Fruit fly (Drosophila melanogaster) whole organism, embryonic: ENCODE results near the gene CG13086.

ENCODE experiments used
- Awh ChIP-seq: fragments of 200-800 bp; sonication (Bioruptor generic); IDR thresholded peaks from 2 replicates; pipeline ENCODE4, ENCODE4 v1.3.6; 2022; ENCODE audit warnings: missing biosample characterization, missing genetic modification characterization
- CG10543 ChIP-seq: fragments of 200-800 bp; sonication (Bioruptor generic); optimal IDR thresholded peaks from 3 replicates; lab custom pipeline; 2017; ENCODE audit warnings: missing biosample characterization, mild to moderate bottlenecking, missing genetic modification characterization, moderate library complexity
- CG12236 ChIP-seq: fragments of 200-800 bp; sonication (Bioruptor generic); optimal IDR thresholded peaks from 2 replicates; lab custom pipeline; 2016; ENCODE audit warnings: missing biosample characterization, missing genetic modification characterization
- CG12942 ChIP-seq: fragments of 200-800 bp; sonication (Bioruptor generic); optimal IDR thresholded peaks from 3 replicates; lab custom pipeline; 2016; ENCODE audit warnings: missing biosample characterization, missing genetic modification characterization
- CG15011 ChIP-seq: fragments of 200-800 bp; sonication (Bioruptor generic); optimal IDR thresholded peaks from 3 replicates; lab custom pipeline; 2018; ENCODE audit warnings: missing biosample characterization, mild to moderate bottlenecking, missing genetic modification characterization
- CG15514 ChIP-seq: fragments of 200-800 bp; sonication (Bioruptor generic); optimal IDR thresholded peaks from 3 replicates; lab custom pipeline; 2017; ENCODE audit warnings: missing biosample characterization, missing genetic modification characterization, mild to moderate bottlenecking, moderate library complexity, missing genetic modification reagents
- CG17568 ChIP-seq: fragments of 200-800 bp; sonication (Bioruptor generic); optimal IDR thresholded peaks from 2 replicates; lab custom pipeline; 2018; ENCODE audit warnings: missing biosample characterization, mild to moderate bottlenecking, missing genetic modification characterization, moderate library complexity
- CG18262 ChIP-seq: fragments of 200-800 bp; optimal IDR thresholded peaks from 3 replicates; lab custom pipeline; 2019; ENCODE audit warnings: missing biosample characterization, mild to moderate bottlenecking, missing genetic modification characterization, moderate library complexity
- CG1832 ChIP-seq: fragments of 200-800 bp; sonication (Bioruptor generic); optimal IDR thresholded peaks from 2 replicates; lab custom pipeline; 2017; ENCODE audit warnings: missing biosample characterization, mild to moderate bottlenecking, missing genetic modification characterization, inconsistent platforms
- CG31441 ChIP-seq: fragments of 200-800 bp; sonication (Bioruptor generic); IDR thresholded peaks from 2 replicates; pipeline ENCODE4 v1.3.6; 2022; ENCODE audit warnings: missing biosample characterization, missing genetic modification characterization
- CG33557 ChIP-seq: fragments of 200-800 bp; sonication (Bioruptor generic); optimal IDR thresholded peaks from 2 replicates; lab custom pipeline; 2019; ENCODE audit warnings: missing biosample characterization, mild to moderate bottlenecking, missing genetic modification characterization, moderate library complexity
- CG4328 ChIP-seq: fragments of 200-800 bp; sonication (Bioruptor generic); optimal IDR thresholded peaks from 3 replicates; lab custom pipeline; 2017; ENCODE audit warnings: missing biosample characterization, missing genetic modification reagents, missing genetic modification characterization
- CG6254 ChIP-seq: fragments of 200-800 bp; sonication (Bioruptor generic); optimal IDR thresholded peaks from 3 replicates; lab custom pipeline; 2017; ENCODE audit warnings: mild to moderate bottlenecking, missing biosample characterization, missing genetic modification reagents, missing genetic modification characterization
- CG7372 ChIP-seq: fragments of 200-800 bp; sonication (Bioruptor generic); IDR thresholded peaks from 2 replicates; pipeline ENCODE4 v1.3.6; 2022; ENCODE audit warnings: missing biosample characterization, missing genetic modification characterization
- CG7556 ChIP-seq: fragments of 200-800 bp; sonication (Bioruptor generic); optimal IDR thresholded peaks from 2 replicates; lab custom pipeline; 2017; ENCODE audit warnings: missing biosample characterization, mild to moderate bottlenecking, missing genetic modification characterization
- CG7786 ChIP-seq: fragments of 200-800 bp; sonication (Bioruptor generic); optimal IDR thresholded peaks from 2 replicates; lab custom pipeline; 2016; ENCODE audit warnings: missing biosample characterization, missing genetic modification characterization
- CG8359 ChIP-seq: fragments of 200-800 bp; sonication (Bioruptor generic); optimal IDR thresholded peaks from 2 replicates; lab custom pipeline; 2017; ENCODE audit warnings: missing biosample characterization, mild to moderate bottlenecking, missing genetic modification characterization, borderline replicate concordance
- CG8924 ChIP-seq: fragments of 200-800 bp; optimal IDR thresholded peaks from 3 replicates; lab custom pipeline; 2019; ENCODE audit warnings: missing biosample characterization, mild to moderate bottlenecking, missing genetic modification characterization, moderate library complexity
- CHES-1-like ChIP-seq: fragments of 200-800 bp; sonication (Bioruptor generic); optimal IDR thresholded peaks from 2 replicates; lab custom pipeline; 2016; ENCODE audit warnings: missing biosample characterization, missing genetic modification characterization
- Deaf1 ChIP-seq: fragments of 200-800 bp; optimal IDR thresholded peaks from 3 replicates; lab custom pipeline; 2019; ENCODE audit warnings: missing biosample characterization, mild to moderate bottlenecking, missing genetic modification characterization, moderate library complexity
- Dfd ChIP-seq, 2 experiments: fragments of >200 bp; optimal IDR thresholded peaks; 2 replicates each; lab custom pipeline; 2017; ENCODE audit warnings: missing biosample characterization in 2 of 2, missing genetic modification characterization in 2 of 2
- Doc2 ChIP-seq: fragments of 200-800 bp; sonication (Bioruptor generic); IDR thresholded peaks from 2 replicates; pipeline ENCODE4 v1.3.6; 2022; ENCODE audit warnings: missing biosample characterization, missing genetic modification characterization
- ERR ChIP-seq: fragments of 200-800 bp; sonication (Bioruptor generic); optimal IDR thresholded peaks from 2 replicates; lab custom pipeline; 2016; ENCODE audit warnings: missing biosample characterization, missing genetic modification characterization
- H15 ChIP-seq: fragments of 200-800 bp; sonication (Bioruptor generic); IDR thresholded peaks from 3 replicates; pipeline ENCODE4 v1.3.6; 2022; ENCODE audit warnings: missing biosample characterization, missing genetic modification characterization
- HLH54F ChIP-seq: fragments of 200-800 bp; sonication (Bioruptor generic); optimal IDR thresholded peaks from 3 replicates; lab custom pipeline; 2016; ENCODE audit warnings: missing biosample characterization, missing genetic modification characterization
- HLHmδ ChIP-seq: fragments of 200-800 bp; sonication (Bioruptor generic); optimal IDR thresholded peaks from 2 replicates; lab custom pipeline; 2018; ENCODE audit warnings: missing biosample characterization, mild to moderate bottlenecking, missing genetic modification characterization, moderate library complexity
- MBD-R2 ChIP-seq: fragments of 200-800 bp; sonication (Bioruptor generic); IDR thresholded peaks from 2 replicates; pipeline ENCODE4 v1.3.6; 2022; ENCODE audit warnings: missing biosample characterization, missing genetic modification characterization
- MESR4 ChIP-seq: fragments of 200-800 bp; sonication (Bioruptor generic); optimal IDR thresholded peaks from 2 replicates; lab custom pipeline; 2018; ENCODE audit warnings: missing biosample characterization, mild to moderate bottlenecking, missing genetic modification characterization, moderate library complexity
- Med ChIP-seq: fragments of 200-800 bp; sonication (Bioruptor generic); peaks from one replicate; lab custom pipeline; 2016; ENCODE audit warnings: missing biosample characterization, missing genetic modification characterization, mild to moderate bottlenecking, inconsistent platforms, moderate library complexity
- Neu2 ChIP-seq: fragments of 200-800 bp; sonication (Bioruptor generic); optimal IDR thresholded peaks from 3 replicates; lab custom pipeline; 2016; ENCODE audit warnings: missing biosample characterization, missing genetic modification characterization, borderline replicate concordance
- NfI ChIP-seq: fragments of 200-800 bp; sonication (Bioruptor generic); optimal IDR thresholded peaks from 3 replicates; lab custom pipeline; 2018; ENCODE audit warnings: missing biosample characterization, mild to moderate bottlenecking, missing genetic modification characterization, moderate library complexity
- Optix ChIP-seq: fragments of 200-800 bp; sonication (Bioruptor generic); IDR thresholded peaks from 3 replicates; pipeline ENCODE4 v1.3.6; 2022; ENCODE audit warnings: missing biosample characterization, missing genetic modification characterization
- PHDP ChIP-seq: fragments of 200-800 bp; sonication (Bioruptor generic); optimal IDR thresholded peaks from 3 replicates; lab custom pipeline; 2018; ENCODE audit warnings: missing biosample characterization, mild to moderate bottlenecking, missing genetic modification characterization, moderate library complexity
- Six4 ChIP-seq: fragments of 200-800 bp; sonication (Bioruptor generic); optimal IDR thresholded peaks from 2 replicates; lab custom pipeline; 2016; ENCODE audit warnings: missing biosample characterization, missing genetic modification characterization
- br ChIP-seq: fragments of >200 bp; optimal IDR thresholded peaks from 2 replicates; lab custom pipeline; 2017
- cwo ChIP-seq: fragments of 200-800 bp; sonication (Bioruptor generic); optimal IDR thresholded peaks from 3 replicates; lab custom pipeline; 2017; ENCODE audit warnings: missing biosample characterization, missing genetic modification characterization, mild to moderate bottlenecking, moderate library complexity, missing genetic modification reagents
- da ChIP-seq: fragments of 200-800 bp; sonication (Bioruptor generic); optimal IDR thresholded peaks from 2 replicates; lab custom pipeline; 2016; ENCODE audit warnings: missing biosample characterization, missing genetic modification characterization
- danr ChIP-seq: fragments of 200-800 bp; sonication (Bioruptor generic); IDR thresholded peaks from 2 replicates; pipeline ENCODE4 v1.3.6; 2022; ENCODE audit warnings: missing biosample characterization, missing genetic modification characterization
- ftz-f1 ChIP-seq: fragments of 200-800 bp; sonication (Bioruptor generic); optimal IDR thresholded peaks from 2 replicates; lab custom pipeline; 2016; ENCODE audit warnings: missing biosample characterization, missing genetic modification characterization
- gce ChIP-seq: fragments of 200-800 bp; sonication (Bioruptor generic); IDR thresholded peaks from 3 replicates; pipeline ENCODE4 v1.3.6; 2022; ENCODE audit warnings: missing biosample characterization, missing genetic modification characterization
- grau ChIP-seq: fragments of 200-800 bp; optimal IDR thresholded peaks from 3 replicates; lab custom pipeline; 2019; ENCODE audit warnings: missing biosample characterization, mild to moderate bottlenecking, missing genetic modification characterization, moderate library complexity
- her ChIP-seq: fragments of 200-800 bp; sonication (Bioruptor generic); optimal IDR thresholded peaks from 2 replicates; lab custom pipeline; 2016; ENCODE audit warnings: missing biosample characterization, missing genetic modification characterization
- nau ChIP-seq: fragments of 200-800 bp; sonication (Bioruptor generic); optimal IDR thresholded peaks from 3 replicates; lab custom pipeline; 2017; ENCODE audit warnings: missing biosample characterization, mild to moderate bottlenecking, missing genetic modification characterization, missing genetic modification reagents
- psq ChIP-seq: fragments of 200-800 bp; sonication (Bioruptor generic); optimal IDR thresholded peaks from 2 replicates; lab custom pipeline; 2017; ENCODE audit warnings: missing biosample characterization, missing genetic modification characterization
- scrt ChIP-seq: fragments of 200-800 bp; sonication (Bioruptor generic); optimal IDR thresholded peaks from 2 replicates; lab custom pipeline; 2018; ENCODE audit warnings: missing biosample characterization, mild to moderate bottlenecking, missing genetic modification characterization, moderate library complexity
- vnd ChIP-seq: fragments of 200-800 bp; sonication (Bioruptor generic); IDR thresholded peaks from 3 replicates; pipeline ENCODE4 v1.3.6; 2022; ENCODE audit warnings: missing biosample characterization, missing genetic modification characterization; ENCODE audit not compliant: partially characterized antibody
- yki ChIP-seq: fragments of >200 bp; optimal IDR thresholded peaks from 3 replicates; lab custom pipeline; 2018
- zen ChIP-seq: fragments of 200-800 bp; sonication (Bioruptor generic); optimal IDR thresholded peaks from 3 replicates; lab custom pipeline; 2018; ENCODE audit warnings: missing biosample characterization, mild to moderate bottlenecking, missing genetic modification characterization, moderate library complexity
- zf30C ChIP-seq: fragments of 200-800 bp; sonication (Bioruptor generic); optimal IDR thresholded peaks from 3 replicates; lab custom pipeline; 2018; ENCODE audit warnings: missing biosample characterization, mild to moderate bottlenecking, missing genetic modification characterization

Gene CG13086

dm6 chr2L:19398317-19399234 is 34.4 kb downstream of the CG13086 start, which contains the start of gene CG17544 (continued):
- TF ChIP-seq CG31441 (GFP tag; lab: Robert Waterston, UW) = peak; percentile 75
- TF ChIP-seq vnd (GFP tag; lab: Robert Waterston, UW) = no peak
- TF ChIP-seq Med = peak; percentile 82
- TF ChIP-seq CG10543 = peak; percentile 92
- peak; percentile 4 for TF ChIP-seq HLHmδ
- peak; percentile 40 for TF ChIP-seq ERR (GFP tag; lab: Kevin White, UChicago)
- TF ChIP-seq CG12942 (GFP tag; lab: Kevin White, UChicago) = peak; percentile 46
- TF ChIP-seq nau (GFP tag; lab: Kevin White, UChicago) = peak; percentile 70
- TF ChIP-seq ftz-f1 = peak; percentile 95
- peak; percentile 53 for TF ChIP-seq CG6254
- no peak for TF ChIP-seq psq (GFP tag; lab: Kevin White, UChicago)
- TF ChIP-seq Dfd (GFP tag; optimal IDR thresholded peaks at IDR 0.05; lab: Kevin White, UChicago) = no peak
- TF ChIP-seq Neu2 (GFP tag; lab: Kevin White, UChicago) = no peak
- no peak for TF ChIP-seq Doc2 (GFP tag; lab: Robert Waterston, UW)
- TF ChIP-seq CHES-1-like (GFP tag; lab: Kevin White, UChicago) = peak; percentile 30
- no peak for TF ChIP-seq CG15011
- TF ChIP-seq MBD-R2 (GFP tag; lab: Robert Waterston, UW) = no peak; the same call in 1 of the 2 replicates
- peak; percentile 87 for TF ChIP-seq cwo (GFP tag; lab: Kevin White, UChicago)
- peak; percentile 31 for TF ChIP-seq CG7786
- TF ChIP-seq her (GFP tag; lab: Kevin White, UChicago) = no peak
- peak; percentile 76 for TF ChIP-seq PHDP (tag; lab: Kevin White, UChicago)
- peak; percentile 45; the same call in 1 of the 3 replicates for TF ChIP-seq Optix (GFP tag; lab: Robert Waterston, UW)
- TF ChIP-seq CG4328 (GFP tag; lab: Kevin White, UChicago) = peak; percentile 77
- TF ChIP-seq gce (GFP tag; lab: Robert Waterston, UW) = peak; percentile 56; the same call in 1 of the 3 replicates
- peak; percentile 71 for TF ChIP-seq CG8359 (GFP tag; lab: Kevin White, UChicago)
- TF ChIP-seq CG18262 (tag; lab: Kevin White, UChicago) = peak; percentile 92
- TF ChIP-seq zf30C (GFP tag; lab: Kevin White, UChicago) = peak; percentile 83
- TF ChIP-seq CG15514 (GFP tag; lab: Kevin White, UChicago) = peak; percentile 40
- no peak for TF ChIP-seq da
- peak; percentile 83 for TF ChIP-seq CG33557
- no peak for TF ChIP-seq yki
- TF ChIP-seq CG8924 = peak; percentile 92
- TF ChIP-seq CG1832 = peak; percentile 87
- TF ChIP-seq NfI = peak; percentile 76
- TF ChIP-seq Awh (GFP tag; lab: Robert Waterston, UW) = no peak
- TF ChIP-seq Six4 (GFP tag; lab: Kevin White, UChicago) = peak; percentile 80
- peak; percentile 70 for TF ChIP-seq Deaf1 (tag; lab: Kevin White, UChicago)
- TF ChIP-seq scrt (GFP tag; lab: Kevin White, UChicago) = peak; percentile 88
- TF ChIP-seq CG7372 (GFP tag; lab: Robert Waterston, UW) = peak; percentile 25
- no peak for TF ChIP-seq br (lab: Kevin White, UChicago)
- TF ChIP-seq CG7556 = peak; percentile 95
- TF ChIP-seq MESR4 = no peak
- TF ChIP-seq danr (GFP tag; lab: Robert Waterston, UW) = peak; percentile 41; the same call in 1 of the 2 replicates
- TF ChIP-seq grau (tag; lab: Kevin White, UChicago) = peak; percentile 87
- no peak for TF ChIP-seq CG17568 (GFP tag; lab: Kevin White, UChicago)
- TF ChIP-seq HLH54F = peak; percentile 35
- peak; percentile 11; the same call in 1 of the 3 replicates for TF ChIP-seq H15 (GFP tag; lab: Robert Waterston, UW)
- peak; percentile 62 for TF ChIP-seq zen (tag; lab: Kevin White, UChicago)
- no peak for TF ChIP-seq CG12236 (GFP tag; lab: Kevin White, UChicago)
